Fruit fly (Drosophila melanogaster): Measurements from ENCODE around the gene Naglu.
A peak's percentile ranks its signal among the peaks of the same experiment; 100 is the strongest.

Gene Naglu

DNA sequence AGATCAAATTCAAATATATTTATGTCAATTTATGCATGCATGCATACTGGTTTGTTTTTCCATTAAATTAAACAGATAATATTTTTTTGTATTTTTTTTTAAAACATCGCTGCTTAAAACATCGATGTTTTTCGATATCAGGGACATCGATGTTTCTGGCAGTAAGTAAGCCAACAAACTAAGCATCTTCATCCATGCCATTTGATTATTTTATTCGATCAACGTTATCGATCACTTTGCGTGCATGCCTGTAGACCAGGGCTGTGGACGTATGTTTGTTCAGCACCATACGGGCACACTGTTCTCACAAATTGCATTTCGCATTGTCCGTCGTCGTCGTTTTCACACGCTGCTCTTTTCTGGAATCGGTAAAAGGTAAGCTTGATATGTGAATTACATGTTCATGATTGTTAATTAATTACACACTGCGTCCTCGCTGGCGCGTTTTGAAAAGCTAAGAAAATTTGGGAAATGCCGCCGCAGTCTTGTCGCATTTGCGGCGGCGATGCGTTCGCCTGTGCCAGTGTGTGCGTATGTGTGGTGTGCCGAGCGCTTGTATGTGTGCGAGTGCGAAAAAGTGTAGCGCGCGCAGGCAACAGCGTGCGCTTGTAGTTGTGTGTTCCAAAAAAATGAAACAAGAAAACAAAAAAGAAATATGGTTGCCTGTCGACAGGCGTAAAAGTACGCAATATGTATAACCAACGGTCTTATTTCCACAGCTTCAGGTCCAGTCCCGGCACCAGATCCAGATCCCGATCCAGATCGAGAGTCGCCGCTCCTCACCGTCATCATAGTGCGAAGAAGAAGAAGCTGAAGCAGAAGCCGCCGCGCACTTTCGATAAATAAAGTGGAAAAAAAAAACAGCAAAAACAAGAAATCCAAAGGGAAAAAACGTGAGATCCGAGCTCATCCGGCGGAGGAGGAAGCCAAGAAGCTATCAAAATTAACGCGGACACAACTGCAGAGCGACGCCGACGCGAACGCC is 8.1 kb downstream of the Naglu start, which contains the start of gene emb:
emb (plus strand) TSS at position 288 of the 985 bp plus-strand sequence.
- TF ChIP-seq psq (optimal IDR thresholded peaks at IDR 0.05) (peak; percentile 68), ttk (optimal IDR thresholded peaks at IDR 0.05) (no peak)

DNA sequence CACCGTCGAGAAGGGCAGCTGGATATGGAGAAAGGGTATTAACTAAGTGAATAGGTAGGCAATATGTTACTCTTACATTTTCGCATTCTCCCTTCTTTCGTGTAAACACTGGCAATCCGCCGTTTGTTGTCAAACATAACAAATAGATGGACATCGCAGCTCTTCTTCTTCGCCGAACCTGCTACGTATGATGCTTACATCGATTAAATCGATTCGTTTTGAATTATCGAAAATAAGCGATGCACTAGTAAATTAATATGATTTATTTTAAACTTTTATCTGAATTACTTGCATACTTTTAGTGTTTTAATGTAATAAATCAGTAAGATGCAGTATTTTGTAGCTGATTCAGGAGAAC is 8.8 kb downstream of the Naglu start, which contains the start of gene fy:
fy (minus strand) TSS at position 353 of the 358 bp plus-strand sequence.
- TF ChIP-seq ttk (optimal IDR thresholded peaks at IDR 0.05), result no peak
- TF ChIP-seq Sin3A (optimal IDR thresholded peaks at IDR 0.05), result no peak
- TF ChIP-seq psq (optimal IDR thresholded peaks at IDR 0.05), result no peak
- TF ChIP-seq Myc (optimal IDR thresholded peaks at IDR 0.05), result no peak
- no peak for TF ChIP-seq insv (optimal IDR thresholded peaks at IDR 0.05)
- TF ChIP-seq h (optimal IDR thresholded peaks at IDR 0.05), result no peak

DNA sequence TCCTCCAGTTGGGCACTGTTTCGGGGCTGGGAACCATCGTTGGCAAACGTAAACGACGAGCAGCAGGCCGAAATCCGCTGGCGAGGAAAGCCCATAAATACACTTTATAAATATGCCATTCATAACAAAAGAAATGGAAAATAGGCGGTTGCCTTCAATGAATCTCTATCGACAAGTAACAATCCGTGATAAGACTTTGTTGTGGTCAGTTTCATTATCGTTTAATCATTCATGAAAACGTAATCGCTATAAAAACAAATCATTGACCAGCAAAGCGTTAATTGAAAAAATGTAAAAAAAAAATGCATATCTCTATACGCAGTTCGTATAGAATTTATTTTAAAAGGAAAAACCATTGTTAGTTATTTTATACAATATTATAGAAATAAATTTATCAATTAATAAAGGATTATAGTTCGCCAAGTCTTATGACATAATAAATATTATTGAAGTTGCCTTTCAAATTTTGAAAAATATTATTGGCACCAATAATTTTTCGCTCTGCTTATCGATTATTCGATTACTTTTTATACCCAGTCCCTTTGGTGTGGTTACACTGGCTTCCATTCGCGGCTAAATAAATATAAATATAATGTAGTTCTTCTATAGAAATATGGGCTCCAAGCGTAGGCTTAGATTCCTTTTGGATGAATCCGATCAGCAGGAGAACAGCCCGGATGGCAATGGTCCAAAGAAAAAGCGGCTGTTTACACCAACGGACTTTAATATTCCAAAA is 11.6 kb downstream of the Naglu start, which contains the start of gene CG31898:
CG31898 (plus strand) TSS at position 559 of the 736 bp plus-strand sequence.
- TF ChIP-seq ttk (optimal IDR thresholded peaks at IDR 0.05), result no peak
- no peak for TF ChIP-seq Sin3A (optimal IDR thresholded peaks at IDR 0.05)
- TF ChIP-seq h (optimal IDR thresholded peaks at IDR 0.05), result no peak
- TF ChIP-seq Myc (optimal IDR thresholded peaks at IDR 0.05), result no peak
- TF ChIP-seq psq (optimal IDR thresholded peaks at IDR 0.05), result no peak

DNA sequence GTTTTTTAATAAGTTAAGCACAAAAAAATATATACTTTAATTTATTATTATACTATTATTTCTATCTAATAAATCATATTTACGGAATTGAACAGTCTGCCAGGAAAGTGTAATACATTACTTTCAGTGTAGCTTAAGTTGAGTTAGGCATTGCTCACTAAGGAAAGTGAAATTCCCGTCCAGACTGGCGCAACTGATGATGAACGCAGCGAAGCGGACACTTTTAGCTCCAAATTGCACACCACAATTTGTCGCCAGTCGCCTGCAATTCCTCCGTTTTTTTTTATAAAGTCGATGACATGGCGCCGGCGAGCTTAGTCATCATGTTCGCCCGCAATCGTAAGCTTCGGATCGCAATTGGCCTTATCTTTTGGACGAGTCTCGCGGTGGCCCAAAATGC is 12.9 kb downstream of the Naglu start, which contains the start of gene CG13386:
CG13386 (plus strand) TSS at position 301 of the 400 bp plus-strand sequence.
- TF ChIP-seq ttk (optimal IDR thresholded peaks at IDR 0.05) (no peak), Sin3A (optimal IDR thresholded peaks at IDR 0.05) (no peak), Myc (optimal IDR thresholded peaks at IDR 0.05) (no peak), h (optimal IDR thresholded peaks at IDR 0.05) (no peak), psq (optimal IDR thresholded peaks at IDR 0.05) (no peak), insv (optimal IDR thresholded peaks at IDR 0.05) (no peak)

DNA sequence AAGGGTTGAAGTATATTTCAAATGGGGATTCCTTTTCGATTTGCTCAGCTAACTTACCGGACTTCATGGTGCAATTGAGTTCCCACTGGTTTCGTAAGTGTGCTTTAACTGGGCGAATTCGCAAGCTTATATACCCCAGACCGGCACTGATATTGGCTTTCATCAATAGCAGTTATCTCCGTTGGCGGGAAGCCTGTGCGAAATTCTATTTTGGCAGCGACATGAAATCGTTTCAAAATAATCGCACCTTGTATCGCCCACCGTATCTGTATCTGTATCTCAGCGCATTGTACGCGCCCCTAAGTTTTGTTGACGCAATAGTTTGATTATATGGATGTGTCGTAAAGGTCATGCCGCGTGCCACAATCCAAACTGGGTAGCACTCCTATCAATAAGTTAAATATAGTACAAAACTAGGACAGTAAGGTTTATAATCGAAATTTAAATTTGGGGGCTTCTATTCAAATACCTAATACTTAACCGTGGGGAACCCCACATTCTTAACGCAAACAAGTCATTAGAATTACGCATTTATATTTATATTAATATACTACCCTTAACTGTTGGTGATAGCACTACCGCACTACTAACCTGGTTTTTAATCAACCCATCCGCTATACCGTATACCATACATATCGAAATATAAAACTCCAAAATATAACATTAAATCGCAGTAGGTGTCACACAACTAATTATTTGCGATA is 15.5 kb downstream of the Naglu start, which contains the start of the genes Peritrophin-15a and CG13385:
Peritrophin-15a (minus strand) TSS at position 101 of the 704 bp plus-strand sequence.
CG13385 (plus strand) TSS at position 654 of the 704 bp plus-strand sequence.
- TF ChIP-seq Sin3A (optimal IDR thresholded peaks at IDR 0.05) (no peak), h (optimal IDR thresholded peaks at IDR 0.05) (no peak), psq (optimal IDR thresholded peaks at IDR 0.05) (no peak), insv (optimal IDR thresholded peaks at IDR 0.05) (no peak), Myc (optimal IDR thresholded peaks at IDR 0.05) (no peak), ttk (optimal IDR thresholded peaks at IDR 0.05) (no peak)

DNA sequence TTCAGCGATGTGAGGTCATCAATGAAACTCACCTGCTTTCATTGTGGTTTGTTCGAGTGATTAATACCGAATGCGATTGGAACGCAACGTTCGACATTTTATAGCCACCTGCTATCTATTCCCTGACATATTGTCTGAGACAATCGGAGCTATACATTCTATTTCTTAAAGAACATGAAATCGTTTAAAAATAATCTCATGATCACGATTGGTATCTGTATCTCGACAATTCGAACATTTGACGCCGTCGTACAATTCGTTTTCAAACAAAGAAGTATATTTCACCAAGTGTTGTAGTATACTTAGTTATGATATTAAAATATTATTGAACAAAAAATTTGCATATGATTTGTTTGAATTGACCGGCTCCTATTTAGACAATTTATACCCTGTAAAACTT is 16.8 kb downstream of the Naglu start, which contains the start of gene Peritrophin-15b:
Peritrophin-15b (minus strand) TSS at position 101 of the 400 bp plus-strand sequence.
- TF ChIP-seq Myc (optimal IDR thresholded peaks at IDR 0.05) (no peak), Sin3A (optimal IDR thresholded peaks at IDR 0.05) (no peak), ttk (optimal IDR thresholded peaks at IDR 0.05) (no peak), h (optimal IDR thresholded peaks at IDR 0.05) (no peak), psq (optimal IDR thresholded peaks at IDR 0.05) (no peak), insv (optimal IDR thresholded peaks at IDR 0.05) (no peak)

DNA sequence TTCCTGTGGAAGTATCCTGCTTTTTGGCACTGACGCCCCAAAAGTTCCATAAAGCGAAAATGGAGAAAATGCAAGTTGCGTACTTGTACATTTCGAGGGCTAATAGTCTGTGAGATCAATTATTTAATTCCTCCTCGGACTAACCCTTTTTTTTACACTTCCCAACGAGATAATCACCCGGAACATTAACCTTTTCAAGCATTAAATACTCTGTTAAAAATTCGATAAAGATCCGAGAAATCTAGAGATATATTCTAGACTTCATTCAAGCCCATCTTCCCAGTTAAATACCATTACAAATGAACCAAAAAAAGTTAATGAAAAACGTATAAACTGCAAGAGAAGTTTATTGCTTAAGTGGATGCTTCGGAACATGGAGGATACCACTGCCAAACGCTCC is 17.5 kb downstream of the Naglu start, which contains the start of gene lectin-29Ca:
lectin-29Ca (minus strand) TSS at position 101 of the 400 bp plus-strand sequence.
- TF ChIP-seq ttk (optimal IDR thresholded peaks at IDR 0.05), result no peak
- no peak for TF ChIP-seq h (optimal IDR thresholded peaks at IDR 0.05)
- no peak for TF ChIP-seq Sin3A (optimal IDR thresholded peaks at IDR 0.05)
- no peak for TF ChIP-seq Myc (optimal IDR thresholded peaks at IDR 0.05)
- no peak for TF ChIP-seq insv (optimal IDR thresholded peaks at IDR 0.05)
- no peak for TF ChIP-seq psq (optimal IDR thresholded peaks at IDR 0.05)

DNA sequence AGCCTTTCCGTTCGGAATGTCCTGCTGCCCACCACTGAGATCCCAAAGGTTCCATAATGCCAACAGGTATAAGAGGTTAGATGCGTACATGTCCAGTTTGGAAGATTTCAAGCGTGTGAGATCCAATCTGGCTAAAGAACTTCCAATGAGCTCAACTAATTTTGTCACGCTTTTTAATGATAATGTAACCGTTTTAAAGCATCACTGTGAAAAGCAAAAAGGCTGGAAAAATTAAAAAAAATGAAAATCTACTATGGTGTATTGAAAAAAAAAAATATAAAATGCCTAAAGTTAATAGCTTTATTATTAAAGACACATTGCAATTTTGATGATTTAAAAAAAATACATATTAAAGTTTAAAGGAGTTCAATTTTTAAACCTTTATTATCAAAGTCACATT is 18.5 kb downstream of the Naglu start, which contains the start of gene Acp29AB:
Acp29AB (minus strand) TSS at position 101 of the 400 bp plus-strand sequence.
- TF ChIP-seq insv (optimal IDR thresholded peaks at IDR 0.05) (no peak), psq (optimal IDR thresholded peaks at IDR 0.05) (no peak), Sin3A (optimal IDR thresholded peaks at IDR 0.05) (no peak), Myc (optimal IDR thresholded peaks at IDR 0.05) (no peak), h (optimal IDR thresholded peaks at IDR 0.05) (no peak), ttk (optimal IDR thresholded peaks at IDR 0.05) (no peak)

DNA sequence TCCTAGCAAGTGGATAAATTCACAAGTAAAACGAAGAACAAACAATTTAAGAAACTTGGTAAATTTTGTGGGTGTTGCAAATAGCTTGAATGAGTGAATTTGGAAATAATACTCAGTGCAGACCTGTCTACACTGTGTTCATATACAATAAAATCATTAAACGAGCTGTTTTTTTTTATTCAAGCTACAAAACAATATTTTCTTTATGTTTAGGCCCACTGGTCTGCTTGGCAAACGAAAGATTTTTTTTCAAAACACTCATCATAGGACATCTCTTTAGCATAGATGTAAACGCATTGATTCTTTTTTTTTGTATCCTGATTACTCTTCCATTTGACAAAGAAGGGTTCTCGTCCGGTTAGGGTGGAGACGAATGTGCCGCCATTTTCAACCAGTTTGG is 19.4 kb downstream of the Naglu start, which contains the start of gene CG42820:
CG42820 (minus strand) TSS at position 101 of the 400 bp plus-strand sequence.
- TF ChIP-seq insv (optimal IDR thresholded peaks at IDR 0.05) (no peak), Sin3A (optimal IDR thresholded peaks at IDR 0.05) (no peak), h (optimal IDR thresholded peaks at IDR 0.05) (no peak), psq (optimal IDR thresholded peaks at IDR 0.05) (no peak), ttk (optimal IDR thresholded peaks at IDR 0.05) (no peak), Myc (optimal IDR thresholded peaks at IDR 0.05) (no peak)

DNA sequence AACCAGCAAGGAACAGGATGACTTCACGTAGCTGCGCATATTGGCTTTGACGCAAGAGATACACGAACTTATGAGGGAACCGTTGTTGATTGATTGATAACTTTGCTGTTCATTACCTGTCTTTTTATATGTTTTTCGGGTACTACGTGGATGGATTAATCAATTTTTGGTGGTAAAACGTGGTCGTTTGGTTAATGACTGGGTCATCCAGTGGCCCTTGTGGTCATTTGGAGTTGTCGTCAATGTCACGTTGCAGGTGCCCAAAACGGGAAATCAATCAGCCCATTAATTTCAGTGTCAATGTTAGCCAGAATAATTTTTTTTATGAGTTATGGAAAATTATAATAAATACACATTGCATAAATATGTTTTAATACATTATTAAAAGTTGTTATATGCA is 22.4 kb downstream of the Naglu start, which contains the start of gene CG42819:
CG42819 (minus strand) TSS at position 101 of the 400 bp plus-strand sequence.
- no peak for TF ChIP-seq ttk (optimal IDR thresholded peaks at IDR 0.05)

DNA sequence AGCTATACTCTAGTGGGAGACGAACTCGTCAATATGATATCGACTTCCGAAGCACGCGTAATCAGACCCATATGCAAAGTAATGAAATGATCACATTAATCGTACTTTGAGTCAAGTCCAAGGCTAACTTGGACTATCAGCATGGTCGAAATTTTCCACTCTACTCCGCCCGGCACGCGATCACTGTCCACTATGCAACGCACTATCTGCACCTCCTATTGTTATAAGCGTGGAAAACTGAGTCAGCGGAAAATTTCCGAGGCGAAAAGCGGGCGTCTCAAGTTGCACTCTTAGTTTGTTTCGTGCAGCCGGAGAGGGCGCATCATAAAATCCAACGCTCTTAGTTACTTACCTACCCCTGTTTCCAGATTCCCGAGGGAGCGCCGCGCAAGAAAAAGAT is 25.8 kb downstream of the Naglu start:
- TF ChIP-seq h (optimal IDR thresholded peaks at IDR 0.05) (no peak), ttk (optimal IDR thresholded peaks at IDR 0.05) (no peak), insv (optimal IDR thresholded peaks at IDR 0.05) (no peak), Myc (optimal IDR thresholded peaks at IDR 0.05) (no peak), psq (optimal IDR thresholded peaks at IDR 0.05) (no peak)

Measured in Kc167 (cell line).